Fruit fly (Drosophila melanogaster) S2 (cell line): ENCODE measurements around the gene sage.

Source experiments
- CG8478 ChIP-seq: fragments of >200 bp; optimal IDR thresholded peaks from 2 replicates; lab custom pipeline; 2018
- CTCF ChIP-seq, 2 experiments: fragments of >200 bp; optimal IDR thresholded peaks; 2 replicates each; lab custom pipeline; 2018

The sage gene

DNA sequence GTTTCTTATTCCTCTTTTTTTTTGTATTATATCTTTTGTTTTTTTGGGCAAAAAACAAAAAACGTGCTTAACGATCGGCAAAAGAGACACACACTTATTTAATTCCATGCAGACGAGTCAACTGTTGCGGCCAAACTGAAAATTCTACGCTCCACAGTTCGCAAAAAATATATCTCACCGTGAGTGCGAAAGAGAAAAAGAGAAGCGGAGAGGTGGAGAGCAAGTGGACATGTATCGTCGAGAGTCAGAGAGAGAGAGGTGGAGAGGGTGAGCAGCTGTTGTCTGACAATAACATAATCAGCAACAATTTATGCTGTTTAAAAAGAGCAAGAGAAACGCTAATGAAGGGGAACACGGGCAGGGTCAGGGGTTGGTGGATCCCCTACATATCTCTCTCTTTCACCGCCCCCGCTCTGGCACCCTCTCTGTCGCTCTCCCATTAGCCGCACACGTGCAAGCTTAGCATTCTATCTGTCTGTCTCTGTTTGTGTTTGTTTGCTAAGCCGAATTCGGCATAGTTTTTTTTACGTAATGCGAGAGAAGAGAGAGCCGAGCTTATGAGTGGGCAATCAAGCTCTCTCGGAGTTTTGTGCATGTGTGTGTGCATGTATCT, 37.1 kb downstream of the sage start:
- TF ChIP-seq CG8478 (lab: Kevin White, UChicago) (no peak), CTCF (optimal IDR thresholded peaks at IDR 0.05; lab: Kevin White, UChicago) (no peak)

dm6 chr3R:9226146-9226545, 37.8 kb downstream of the sage start:
- TF ChIP-seq CTCF (optimal IDR thresholded peaks at IDR 0.05; lab: Kevin White, UChicago) (no peak), CG8478 (lab: Kevin White, UChicago) (no peak)

DNA sequence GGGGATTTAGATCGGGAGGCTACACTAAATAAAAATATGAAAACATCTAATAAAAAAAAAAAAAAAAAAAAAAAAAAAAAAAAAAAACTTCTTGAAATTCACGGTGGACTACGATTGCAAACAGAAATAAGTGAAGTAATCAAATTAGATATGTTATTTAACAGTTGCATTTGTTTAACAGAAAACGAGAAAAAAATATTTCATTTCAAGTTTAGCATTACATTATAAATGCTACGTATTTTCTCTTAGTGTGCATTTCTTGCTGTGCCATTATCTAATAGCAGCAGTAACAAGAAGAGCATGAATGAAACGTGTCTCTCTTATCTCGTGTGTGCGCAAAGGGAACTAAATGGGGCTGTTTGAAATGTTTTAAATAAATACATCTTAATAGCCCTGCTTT, 39.1 kb downstream of the sage start:
- TF ChIP-seq CTCF (optimal IDR thresholded peaks at IDR 0.05; lab: Kevin White, UChicago) (no peak), CG8478 (lab: Kevin White, UChicago) (no peak)

- TF ChIP-seq CG8478 (lab: Kevin White, UChicago) (no peak), CTCF (optimal IDR thresholded peaks at IDR 0.05; lab: Kevin White, UChicago) (no peak)
Measured at dm6 chr3R:9222355-9222754, 41.6 kb downstream of the sage start.

dm6 chr3R:9220064-9220864, 43.7 kb downstream of the sage start:
- TF ChIP-seq CG8478 (lab: Kevin White, UChicago) (no peak), CTCF (optimal IDR thresholded peaks at IDR 0.05; lab: Kevin White, UChicago) (no peak)

- TF ChIP-seq CTCF (optimal IDR thresholded peaks at IDR 0.05; lab: Kevin White, UChicago): no peak
- no peak for TF ChIP-seq CG8478 (lab: Kevin White, UChicago)
Measured at dm6 chr3R:9217607-9218006, 46.3 kb downstream of the sage start.

DNA sequence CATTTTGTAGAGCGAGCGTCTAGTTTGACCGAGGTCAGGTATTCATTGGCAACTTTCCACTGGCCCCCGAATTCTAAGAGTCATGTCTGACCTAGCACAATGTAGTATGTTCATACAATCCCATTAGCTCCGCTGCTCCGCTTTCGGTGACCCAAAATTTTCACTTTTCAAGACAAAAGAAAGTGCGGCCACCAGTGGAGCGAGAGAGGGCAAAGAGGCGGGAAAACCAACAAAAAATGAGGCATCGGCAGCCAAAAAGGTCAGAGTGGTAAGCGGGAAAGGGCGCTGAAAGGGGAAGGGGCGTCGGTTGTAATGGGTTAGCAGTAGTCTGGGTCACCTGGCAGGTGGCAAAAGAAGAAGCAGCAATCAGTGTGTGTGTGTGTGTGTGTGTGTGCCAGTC, 48.4 kb downstream of the sage start:
- TF ChIP-seq CG8478 (lab: Kevin White, UChicago) (no peak), CTCF (optimal IDR thresholded peaks at IDR 0.05; lab: Kevin White, UChicago) (no peak)

DNA sequence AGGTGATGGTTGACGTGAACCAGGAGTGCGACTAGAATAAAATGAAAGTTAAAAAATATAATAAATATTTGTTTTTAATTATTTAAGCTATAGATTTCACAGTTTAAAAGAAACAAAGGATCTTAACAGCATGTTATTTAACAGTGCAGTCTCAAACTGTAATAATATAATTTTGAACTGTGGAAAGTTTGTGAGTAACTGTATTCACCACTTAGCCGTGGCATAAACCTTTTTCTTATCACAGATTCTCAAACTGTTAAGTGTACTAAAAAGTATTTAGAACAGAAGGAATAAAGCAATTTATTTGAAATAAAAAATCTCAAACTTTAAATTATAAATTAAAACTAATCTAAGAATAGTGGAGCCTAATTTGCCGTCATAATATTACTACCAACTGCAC, 49.7 kb downstream of the sage start:
- no peak for TF ChIP-seq CG8478 (lab: Kevin White, UChicago)
- TF ChIP-seq CTCF (optimal IDR thresholded peaks at IDR 0.05; lab: Kevin White, UChicago): peak in 1 of 2 experiments; percentile 64

DNA sequence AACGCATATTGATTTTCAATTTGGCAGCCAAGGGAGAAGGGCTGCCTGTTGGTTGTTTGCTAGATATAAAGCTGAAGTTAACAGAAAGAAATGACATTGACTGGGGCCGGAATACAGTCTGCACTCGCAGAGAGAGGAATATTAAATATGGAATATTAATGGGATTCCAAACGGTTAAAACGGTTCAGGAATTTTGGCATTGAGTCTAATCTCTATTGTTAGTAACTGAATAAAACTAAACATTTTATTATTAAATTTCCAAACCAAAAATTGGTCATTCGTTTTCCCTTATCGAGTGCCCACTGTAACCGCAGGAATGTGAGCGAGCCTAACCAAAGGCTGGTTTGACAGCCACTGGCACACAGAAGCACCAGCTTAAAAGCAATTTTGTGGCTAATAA, 50.9 kb downstream of the sage start:
- TF ChIP-seq CG8478 (lab: Kevin White, UChicago) (no peak), CTCF (optimal IDR thresholded peaks at IDR 0.05; lab: Kevin White, UChicago) (no peak)
